Fruit fly (Drosophila melanogaster) whole organism, wandering third instar larva: Measurements from ENCODE around the gene Polr3A.

Experiments
- CG9705 ChIP-seq: fragments of 200-800 bp; sonication (Bioruptor generic); optimal IDR thresholded peaks from 2 replicates; lab custom pipeline; 2018; ENCODE audit warnings: missing biosample characterization, mild to moderate bottlenecking, missing genetic modification characterization
- Hnf4 ChIP-seq: fragments of 200-800 bp; sonication (Bioruptor generic); optimal IDR thresholded peaks from 2 replicates; lab custom pipeline; 2016; ENCODE audit warnings: missing biosample characterization, mild to moderate bottlenecking, missing genetic modification characterization
- Hr78 ChIP-seq: fragments of >200 bp; optimal IDR thresholded peaks from 2 replicates; lab custom pipeline; 2017; ENCODE audit warnings: missing biosample characterization, missing genetic modification characterization
- Vsx2 ChIP-seq: fragments of 200-300, 225-300 bp; sonication (Bioruptor generic); optimal IDR thresholded peaks from 2 replicates; lab custom pipeline; 2018; ENCODE audit warnings: missing biosample characterization, missing genetic modification characterization; ENCODE audit not compliant: partially characterized antibody
- dmrt93B ChIP-seq: fragments of 200-800 bp; sonication (Bioruptor generic); optimal IDR thresholded peaks from 2 replicates; lab custom pipeline; 2018; ENCODE audit warnings: missing biosample characterization, mild to moderate bottlenecking, missing genetic modification characterization
- foxo ChIP-seq, 2 experiments: fragments of 200-800 bp; sonication (Bioruptor generic); optimal IDR thresholded peaks; 2 replicates in 1 of 2; 3 replicates in 1 of 2; lab custom pipeline; 2016 to 2017; ENCODE audit warnings: missing biosample characterization in 2 of 2, missing genetic modification characterization in 2 of 2
- fru ChIP-seq: fragments of 200-800 bp; sonication (Bioruptor generic); optimal IDR thresholded peaks from 3 replicates; lab custom pipeline; 2016; ENCODE audit warnings: missing biosample characterization, mild to moderate bottlenecking, missing genetic modification characterization
- pan ChIP-seq: fragments of >200 bp; optimal IDR thresholded peaks from 2 replicates; lab custom pipeline; 2017
- psq ChIP-seq: fragments of 200-800 bp; sonication (Bioruptor generic); optimal IDR thresholded peaks from 3 replicates; lab custom pipeline; 2017; ENCODE audit warnings: missing biosample characterization, mild to moderate bottlenecking, missing genetic modification characterization, moderate library complexity
- rgr ChIP-seq: fragments of 200-800 bp; sonication (Bioruptor generic); optimal IDR thresholded peaks from 3 replicates; lab custom pipeline; 2016; ENCODE audit warnings: missing biosample characterization, mild to moderate bottlenecking, missing genetic modification characterization
- woc ChIP-seq: sonication (Bioruptor generic); optimal IDR thresholded peaks from 2 replicates; lab custom pipeline; 2016; ENCODE audit warnings: missing biosample characterization, mild to moderate bottlenecking, missing genetic modification characterization

- TF ChIP-seq pan: no peak
- no peak for TF ChIP-seq CG9705 (GFP tag; lab: Kevin White, UChicago)
- TF ChIP-seq psq: peak; percentile 10
- TF ChIP-seq dmrt93B (GFP tag; lab: Kevin White, UChicago): no peak
- TF ChIP-seq foxo (GFP tag; optimal IDR thresholded peaks at IDR 0.05; lab: Kevin White, UChicago): peak in 1 of 2 experiments; percentile 35
- TF ChIP-seq Hnf4 (GFP tag; lab: Kevin White, UChicago): no peak
- no peak for TF ChIP-seq Vsx2
- no peak for TF ChIP-seq fru (GFP tag; lab: Kevin White, UChicago)
- peak; percentile 6 for TF ChIP-seq rgr (GFP tag; lab: Kevin White, UChicago)
- TF ChIP-seq woc: peak; percentile 59
- no peak for TF ChIP-seq Hr78 (GFP tag; lab: Kevin White, UChicago)
These were observed 40.3 kb downstream of the Polr3A start for dm6 chrX:15802880-15803650.
